Fruit fly (Drosophila melanogaster) whole organism, wandering third instar larva: Measurements from ENCODE around the gene RpL9.

Experiments
- Abd-B ChIP-seq: fragments of >200 bp; optimal IDR thresholded peaks from 2 replicates; lab custom pipeline; 2017; ENCODE audit warnings: missing biosample characterization, missing genetic modification characterization
- CG9705 ChIP-seq: fragments of 200-800 bp; sonication (Bioruptor generic); optimal IDR thresholded peaks from 2 replicates; lab custom pipeline; 2018; ENCODE audit warnings: missing biosample characterization, mild to moderate bottlenecking, missing genetic modification characterization
- Hr78 ChIP-seq: fragments of >200 bp; optimal IDR thresholded peaks from 2 replicates; lab custom pipeline; 2017; ENCODE audit warnings: missing biosample characterization, missing genetic modification characterization
- Hr83 ChIP-seq: fragments of 200-300 bp; sonication (Bioruptor generic); optimal IDR thresholded peaks from 2 replicates; lab custom pipeline; 2016; ENCODE audit warnings: missing biosample characterization, mild to moderate bottlenecking, missing genetic modification characterization, moderate library complexity; ENCODE audit not compliant: poor library complexity, severe bottlenecking
- Mio ChIP-seq: sonication (Bioruptor generic); optimal IDR thresholded peaks from 2 replicates; lab custom pipeline; 2016; ENCODE audit warnings: missing biosample characterization, missing genetic modification characterization
- Myc ChIP-seq: fragments of >200 bp; optimal IDR thresholded peaks from 2 replicates; lab custom pipeline; 2017
- OdsH ChIP-seq: fragments of 200-800 bp; sonication (Bioruptor generic); optimal IDR thresholded peaks from 2 replicates; lab custom pipeline; 2016; ENCODE audit warnings: missing biosample characterization, mild to moderate bottlenecking, missing genetic modification characterization
- Sp1 ChIP-seq: fragments of 200-800 bp; sonication (Bioruptor generic); optimal IDR thresholded peaks from 3 replicates; lab custom pipeline; 2019; ENCODE audit warnings: missing biosample characterization, mild to moderate bottlenecking, missing genetic modification characterization, moderate library complexity
- fru ChIP-seq: fragments of 200-800 bp; sonication (Bioruptor generic); optimal IDR thresholded peaks from 3 replicates; lab custom pipeline; 2016; ENCODE audit warnings: missing biosample characterization, mild to moderate bottlenecking, missing genetic modification characterization
- h ChIP-seq: fragments of 200-800 bp; sonication (Bioruptor generic); optimal IDR thresholded peaks from 3 replicates; lab custom pipeline; 2016; ENCODE audit warnings: missing biosample characterization, mild to moderate bottlenecking, missing genetic modification characterization
- lola ChIP-seq: fragments of >200 bp; optimal IDR thresholded peaks from 2 replicates; lab custom pipeline; 2017; ENCODE audit warnings: missing biosample characterization, missing genetic modification characterization
- pan ChIP-seq: fragments of >200 bp; optimal IDR thresholded peaks from 2 replicates; lab custom pipeline; 2017
- usp ChIP-seq: fragments of >200 bp; optimal IDR thresholded peaks from 2 replicates; lab custom pipeline; 2017; ENCODE audit warnings: missing biosample characterization, missing genetic modification characterization

DNA sequence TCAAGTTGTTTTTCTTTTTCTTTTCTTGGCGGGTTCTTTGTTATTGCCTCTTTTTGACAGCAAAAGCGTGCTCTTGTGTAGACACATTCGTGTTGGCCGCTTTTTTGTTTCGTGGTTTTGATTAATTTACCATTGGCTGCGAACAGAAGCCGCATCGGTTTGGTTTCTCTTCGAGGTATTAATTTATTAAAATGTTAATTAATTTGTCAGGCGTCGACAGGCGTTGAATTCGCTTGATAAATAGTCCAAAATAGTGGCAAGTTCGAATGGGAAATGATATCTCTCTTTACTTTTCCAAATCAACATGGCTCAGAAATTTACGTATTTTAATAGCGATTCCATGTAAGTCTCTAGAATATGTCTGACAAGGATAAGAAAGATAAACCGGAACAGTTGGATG lies 30.5 kb upstream of the RpL9 start, which contains the start of gene CG18666:
- no peak for TF ChIP-seq Mio (GFP tag; lab: Kevin White, UChicago)
- TF ChIP-seq fru (GFP tag; lab: Kevin White, UChicago), result no peak
- no peak for TF ChIP-seq CG9705 (GFP tag; lab: Kevin White, UChicago)
- TF ChIP-seq Abd-B (GFP tag; lab: Kevin White, UChicago), result no peak
- no peak for TF ChIP-seq Hr78
- TF ChIP-seq Sp1, result no peak
- no peak for TF ChIP-seq lola (GFP tag; lab: Kevin White, UChicago)
- TF ChIP-seq pan (lab: Kevin White, UChicago), result no peak
- TF ChIP-seq Hr83 (GFP tag; lab: Kevin White, UChicago), result no peak
- no peak for TF ChIP-seq h (GFP tag; lab: Kevin White, UChicago)
- TF ChIP-seq usp (GFP tag; lab: Kevin White, UChicago), result no peak
- no peak for TF ChIP-seq OdsH
- no peak for TF ChIP-seq Myc (lab: Kevin White, UChicago)
